Fruit fly (Drosophila melanogaster): ENCODE data around the gene Vha68-2.
A peak's percentile ranks its signal among the peaks of the same experiment; 100 is the strongest.

Vha68-2 gene

dm6 chr2L:13004059-13004870, 30.1 kb downstream of the Vha68-2 start, which contains the start of the genes Vha68-1 and mTor (continued):
- TF ChIP-seq ap (GFP tag; IDR thresholded peaks at IDR 0.05) (0 out of 2 replicates have a peak, but pooled peaks have one; percentile 23), Oli (tag; optimal IDR thresholded peaks at IDR 0.05) (peak; percentile 67), gcm (GFP tag; optimal IDR thresholded peaks at IDR 0.05) (no peak), Med (GFP tag) (peak; percentile 95), CG6654 (GFP tag; optimal IDR thresholded peaks at IDR 0.05) (peak; percentile 42), Bgb (GFP tag; IDR thresholded peaks at IDR 0.05; ENCODE audit: partially characterized antibody) (peak; percentile 84), repo (GFP tag; optimal IDR thresholded peaks at IDR 0.05) (peak; percentile 61), dm (GFP tag; optimal IDR thresholded peaks at IDR 0.05) (peak; percentile 41), ems (GFP tag; optimal IDR thresholded peaks at IDR 0.05) (peak; percentile 35), Doc3 (GFP tag; IDR thresholded peaks at IDR 0.05; ENCODE audit: partially characterized antibody) (peak; percentile 64; the same call in 2 of the 3 replicates), CG10654 (GFP tag; optimal IDR thresholded peaks at IDR 0.05) (peak; percentile 78), CG18764 (GFP tag; optimal IDR thresholded peaks at IDR 0.05) (no peak), yki (optimal IDR thresholded peaks at IDR 0.05) (no peak), CG11398 (GFP tag; optimal IDR thresholded peaks at IDR 0.05) (peak; percentile 48), CG7271 (tag; optimal IDR thresholded peaks at IDR 0.05) (no peak), h (optimal IDR thresholded peaks at IDR 0.05) (no peak), pfk (GFP tag; optimal IDR thresholded peaks at IDR 0.05) (peak; percentile 36), Doc2 (GFP tag; IDR thresholded peaks at IDR 0.05) (peak; percentile 59; the same call in 1 of the 2 replicates), gem (tag; optimal IDR thresholded peaks at IDR 0.05) (peak; percentile 91), D (optimal IDR thresholded peaks at IDR 0.05) (no peak), D (GFP tag; optimal IDR thresholded peaks at IDR 0.05) (peak; percentile 42), gt (GFP tag; IDR thresholded peaks at IDR 0.05) (no peak), Ssrp (tag; optimal IDR thresholded peaks at IDR 0.05) (peak; percentile 80), sc (optimal IDR thresholded peaks at IDR 0.05) (no peak), sc (GFP tag; optimal IDR thresholded peaks at IDR 0.05) (peak; percentile 68), CG15601 (tag; optimal IDR thresholded peaks at IDR 0.05) (no peak), Sox102F (GFP tag; optimal IDR thresholded peaks at IDR 0.05) (no peak), pros (GFP tag; optimal IDR thresholded peaks at IDR 0.05) (no peak), CG6813 (GFP tag; optimal IDR thresholded peaks at IDR 0.05) (no peak), unpg (GFP tag; optimal IDR thresholded peaks at IDR 0.05) (no peak), bbx (GFP tag; IDR thresholded peaks at IDR 0.05; ENCODE audit: partially characterized antibody) (peak; percentile 75), H2.0 (GFP tag; IDR thresholded peaks at IDR 0.05) (peak; percentile 70), psq (GFP tag; optimal IDR thresholded peaks at IDR 0.05) (peak; percentile 58), CG9876 (GFP tag; optimal IDR thresholded peaks at IDR 0.05) (peak; percentile 72), CG6689 (GFP tag; IDR thresholded peaks at IDR 0.05) (peak; percentile 74), CG8478 (optimal IDR thresholded peaks at IDR 0.05) (no peak), CkIIα-i1 (GFP tag; IDR thresholded peaks at IDR 0.05) (no peak), dati (GFP tag; IDR thresholded peaks at IDR 0.05) (peak; percentile 36; the same call in 1 of the 2 replicates), mirr (GFP tag; optimal IDR thresholded peaks at IDR 0.05) (no peak), CG10267 (tag; optimal IDR thresholded peaks at IDR 0.05) (peak; percentile 74), CG1602 (GFP tag; optimal IDR thresholded peaks at IDR 0.05) (peak; percentile 83), CG11696 (GFP tag; IDR thresholded peaks at IDR 0.05) (no peak), CG17186 (GFP tag; optimal IDR thresholded peaks at IDR 0.05) (peak; percentile 25), Dad (GFP tag; optimal IDR thresholded peaks at IDR 0.05) (peak; percentile 67), CG14860 (GFP tag; IDR thresholded peaks at IDR 0.05; ENCODE audit: partially characterized antibody) (peak; percentile 83), CG16813 (GFP tag; IDR thresholded peaks at IDR 0.05; ENCODE audit: partially characterized antibody) (peak; percentile 91), CG7372 (GFP tag; IDR thresholded peaks at IDR 0.05) (peak; percentile 64), CG1233 (GFP tag; optimal IDR thresholded peaks at IDR 0.05) (peak; percentile 70), Xbp1 (GFP tag; optimal IDR thresholded peaks at IDR 0.05) (peak; percentile 82), gce (GFP tag; IDR thresholded peaks at IDR 0.05) (peak; percentile 49; the same call in 1 of the 3 replicates)

All from whole organism, embryonic.